Worm (Caenorhabditis elegans) whole organism, L4 larva: ENCODE results near the gene pqbp-1.1.

Experiments
- F10B5.3 ChIP-seq: sonication (generic microtip); optimal IDR thresholded peaks from 2 replicates; lab custom pipeline; 2016; ENCODE audit warnings: mild to moderate bottlenecking, missing genetic modification characterization, missing compliant biosample characterization
- ZK546.5 ChIP-seq, 2 experiments: sonication (generic microtip); optimal IDR thresholded peaks; 2 replicates each; lab custom pipeline; 2017; ENCODE audit warnings: missing biosample characterization in 2 of 2, missing genetic modification characterization in 2 of 2
- ceh-32 ChIP-seq: sonication (generic microtip); optimal IDR thresholded peaks from 2 replicates; lab custom pipeline; 2016; ENCODE audit warnings: mild to moderate bottlenecking, missing genetic modification characterization, missing compliant biosample characterization; ENCODE audit not compliant: poor library complexity
- ctbp-1 ChIP-seq: fragments of 200-800 bp; sonication (Bioruptor generic); IDR thresholded peaks from 2 replicates; pipeline ENCODE4 v1.3.6; 2022; ENCODE audit warnings: missing genetic modification reagents, missing genetic modification characterization, missing compliant biosample characterization
- daf-19 ChIP-seq: fragments of 200-800 bp; sonication (Bioruptor generic); conservative IDR thresholded peaks from 2 replicates; pipeline ENCODE4 v1.3.6; 2022; ENCODE audit warnings: missing genetic modification characterization, missing compliant biosample characterization
- dpl-1 ChIP-seq: fragments of 150-350 bp; optimal IDR thresholded peaks from 2 replicates; lab custom pipeline; 2014; ENCODE audit warnings: missing biosample characterization, missing genetic modification reagents, missing genetic modification characterization
- egl-27 ChIP-seq: sonication (generic microtip); optimal IDR thresholded peaks from 3 replicates; lab custom pipeline; 2017; ENCODE audit warnings: missing biosample characterization, missing genetic modification reagents, missing genetic modification characterization
- gei-8 ChIP-seq: fragments of 200-800 bp; sonication (Bioruptor generic); optimal IDR thresholded peaks from 2 replicates; lab custom pipeline; 2018; ENCODE audit warnings: mild to moderate bottlenecking, missing genetic modification characterization, missing compliant biosample characterization
- jun-1 ChIP-seq: fragments of 150-350 bp; optimal IDR thresholded peaks from 2 replicates; lab custom pipeline; 2014; ENCODE audit warnings: missing biosample characterization, missing genetic modification reagents, missing genetic modification characterization
- lim-7 ChIP-seq: fragments of 200-800 bp; sonication (Bioruptor generic); IDR thresholded peaks from 2 replicates; pipeline ENCODE4 v1.3.6; 2022; ENCODE audit warnings: missing genetic modification characterization, missing compliant biosample characterization
- lin-1 ChIP-seq: fragments of 200-800 bp; sonication (Bioruptor generic); IDR thresholded peaks from 2 replicates; pipeline ENCODE4 v1.3.6; 2022; ENCODE audit warnings: missing genetic modification reagents, missing genetic modification characterization, missing compliant biosample characterization
- mxl-2 ChIP-seq: fragments of 200-800 bp; sonication (Bioruptor generic); conservative IDR thresholded peaks from 2 replicates; pipeline ENCODE4 v1.3.6; 2022; ENCODE audit warnings: missing genetic modification reagents, missing genetic modification characterization, missing compliant biosample characterization
- nhr-10 ChIP-seq: fragments of 150-350 bp; optimal IDR thresholded peaks from 2 replicates; lab custom pipeline; 2014; ENCODE audit warnings: missing biosample characterization, missing genetic modification characterization
- nhr-111 ChIP-seq: fragments of 200-800 bp; sonication (Bioruptor generic); optimal IDR thresholded peaks from 2 replicates; lab custom pipeline; 2018; ENCODE audit warnings: mild to moderate bottlenecking, missing genetic modification characterization, missing compliant biosample characterization
- nhr-48 ChIP-seq: sonication (generic microtip); optimal IDR thresholded peaks from 2 replicates; lab custom pipeline; 2016; ENCODE audit warnings: mild to moderate bottlenecking, missing genetic modification characterization, missing compliant biosample characterization
- nhr-77 ChIP-seq: fragments of 150-350 bp; optimal IDR thresholded peaks from 2 replicates; lab custom pipeline; 2014; ENCODE audit warnings: missing biosample characterization, missing genetic modification characterization
- rbr-2 ChIP-seq: sonication (generic microtip); optimal IDR thresholded peaks from 2 replicates; lab custom pipeline; 2016; ENCODE audit warnings: missing genotype, missing genetic modification characterization, missing compliant biosample characterization
- saeg-2 ChIP-seq: fragments of 200-800 bp; sonication (Bioruptor generic); IDR thresholded peaks from 2 replicates; pipeline ENCODE4 v1.3.6; 2022; ENCODE audit warnings: missing genetic modification reagents, missing genetic modification characterization, missing compliant biosample characterization
- sdz-12 ChIP-seq: fragments of 200-800 bp; sonication (Bioruptor generic); optimal IDR thresholded peaks from 2 replicates; lab custom pipeline; 2018; ENCODE audit warnings: mild to moderate bottlenecking, missing genetic modification characterization, missing compliant biosample characterization
- snpc-1.2 ChIP-seq: fragments of 200-800 bp; sonication (Bioruptor generic); IDR thresholded peaks from 2 replicates; pipeline ENCODE4 v1.3.6; 2022; ENCODE audit warnings: missing genetic modification reagents, missing genetic modification characterization, missing compliant biosample characterization
- zag-1 ChIP-seq: fragments of 150-350 bp; optimal IDR thresholded peaks from 2 replicates; lab custom pipeline; 2014; ENCODE audit warnings: missing biosample characterization, missing genetic modification characterization
- zip-11 ChIP-seq: fragments of 200-800 bp; sonication (Bioruptor generic); IDR thresholded peaks from 2 replicates; pipeline ENCODE4 v1.3.6; 2022; ENCODE audit warnings: missing genetic modification characterization, missing compliant biosample characterization

Gene pqbp-1.1

DNA sequence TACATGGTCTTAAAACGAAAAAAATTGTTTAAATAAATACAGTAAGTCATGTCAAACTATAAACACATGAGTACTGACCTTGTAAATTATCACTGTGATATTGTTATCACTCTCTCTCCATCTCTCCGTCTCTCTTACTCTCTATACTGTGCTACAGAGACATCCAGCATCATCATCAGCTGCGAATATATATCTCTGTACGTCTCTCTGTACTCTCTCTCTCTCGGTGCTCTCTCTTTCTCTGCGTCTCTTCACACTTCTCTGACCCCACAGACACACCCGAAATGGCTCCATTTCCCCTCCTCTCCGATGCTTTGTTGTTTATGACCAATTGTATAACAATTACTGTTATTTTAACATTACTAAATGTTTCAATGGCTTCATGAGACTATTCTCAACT lies 50.9 kb downstream of the pqbp-1.1 start (continued):
- TF ChIP-seq sdz-12 (no peak), snpc-1.2 (no peak), ZK546.5 (tag; optimal IDR thresholded peaks at IDR 0.05; lab: Kevin White, UChicago) (no peak), egl-27 (tag; lab: Kevin White, UChicago) (no peak), gei-8 (GFP tag; lab: Kevin White, UChicago) (no peak), F10B5.3 (no peak), nhr-48 (tag; lab: Kevin White, UChicago) (peak; percentile 70), lim-7 (GFP tag; lab: Robert Waterston, UW) (no peak), ceh-32 (tag; lab: Kevin White, UChicago) (no peak), mxl-2 (GFP tag; lab: Robert Waterston, UW) (no peak), dpl-1 (GFP tag; lab: Kevin White, UChicago) (peak; percentile 44), lin-1 (GFP tag; lab: Robert Waterston, UW) (no peak), daf-19 (no peak), jun-1 (tag; lab: Kevin White, UChicago) (no peak), nhr-111 (GFP tag; lab: Kevin White, UChicago) (no peak), ctbp-1 (GFP tag; lab: Robert Waterston, UW) (no peak), nhr-10 (tag; lab: Kevin White, UChicago) (no peak), nhr-77 (tag; lab: Kevin White, UChicago) (peak; percentile 50), zag-1 (no peak), zip-11 (GFP tag; lab: Robert Waterston, UW) (no peak), saeg-2 (GFP tag; lab: Robert Waterston, UW) (no peak), rbr-2 (tag; lab: Kevin White, UChicago) (peak; percentile 11)
